Fruit fly (Drosophila melanogaster): ENCODE measurements around the gene CG34273.
A peak's percentile ranks its signal among the peaks of the same experiment; 100 is the strongest.

Gene CG34273

DNA sequence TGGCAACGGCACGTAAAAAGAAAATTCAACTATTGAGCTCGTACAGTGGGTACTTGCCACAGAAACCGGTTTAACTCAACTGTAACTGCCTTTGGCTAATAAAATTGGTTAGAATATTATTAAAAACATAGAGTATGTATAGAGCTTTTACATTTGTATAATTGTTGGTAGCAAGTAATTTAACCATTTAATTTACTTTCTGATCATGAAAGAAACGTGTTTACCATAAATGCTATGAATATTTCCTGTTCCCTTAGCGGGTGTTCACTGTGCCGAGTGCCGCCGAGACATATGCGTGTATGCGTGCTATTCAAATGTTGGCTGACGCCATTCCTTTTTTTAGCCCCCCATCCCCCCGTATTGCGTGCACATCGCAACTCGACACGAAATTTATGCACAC lies 31.9 kb downstream of the CG34273 start (continued):
- TF ChIP-seq exex (tag; optimal IDR thresholded peaks at IDR 0.05) = no peak
- peak; percentile 22 for TF ChIP-seq CG2678 (tag; optimal IDR thresholded peaks at IDR 0.05)
- no peak for TF ChIP-seq CG30403 (GFP tag; optimal IDR thresholded peaks at IDR 0.05)
- TF ChIP-seq CG2120 (GFP tag; optimal IDR thresholded peaks at IDR 0.05) = peak; percentile 28
- TF ChIP-seq ara (GFP tag; IDR thresholded peaks at IDR 0.05) = no peak
- TF ChIP-seq wor (GFP tag; IDR thresholded peaks at IDR 0.05) = no peak
- TF ChIP-seq CG15269 (tag; optimal IDR thresholded peaks at IDR 0.05) = peak; percentile 22
- no peak for TF ChIP-seq ewg (GFP tag; optimal IDR thresholded peaks at IDR 0.05)
- 0 out of 3 replicates have a peak, but pooled peaks have one; percentile 27 for TF ChIP-seq dysf (GFP tag; IDR thresholded peaks at IDR 0.05)
- TF ChIP-seq vnd (GFP tag; IDR thresholded peaks at IDR 0.05; ENCODE audit: partially characterized antibody) = no peak
- no peak for TF ChIP-seq ato (GFP tag; IDR thresholded peaks at IDR 0.05; ENCODE audit: partially characterized antibody)
- no peak for TF ChIP-seq CG17328 (GFP tag; IDR thresholded peaks at IDR 0.05)
- no peak for TF ChIP-seq CG2199 (GFP tag; IDR thresholded peaks at IDR 0.05)
- TF ChIP-seq CG17802 (tag; optimal IDR thresholded peaks at IDR 0.05) = no peak
- TF ChIP-seq Ada2b (GFP tag; IDR thresholded peaks at IDR 0.05) = peak; percentile 27; the same call in 1 of the 2 replicates
- TF ChIP-seq CG10565 (GFP tag; optimal IDR thresholded peaks at IDR 0.05) = no peak
- TF ChIP-seq CG18599 (GFP tag; optimal IDR thresholded peaks at IDR 0.05) = peak; percentile 50
- peak; percentile 23 for TF ChIP-seq Fer1 (GFP tag; optimal IDR thresholded peaks at IDR 0.05)
- TF ChIP-seq CG15011 (GFP tag; optimal IDR thresholded peaks at IDR 0.05) = no peak
- peak; percentile 10 for TF ChIP-seq Hmr (GFP tag; optimal IDR thresholded peaks at IDR 0.05)

DNA sequence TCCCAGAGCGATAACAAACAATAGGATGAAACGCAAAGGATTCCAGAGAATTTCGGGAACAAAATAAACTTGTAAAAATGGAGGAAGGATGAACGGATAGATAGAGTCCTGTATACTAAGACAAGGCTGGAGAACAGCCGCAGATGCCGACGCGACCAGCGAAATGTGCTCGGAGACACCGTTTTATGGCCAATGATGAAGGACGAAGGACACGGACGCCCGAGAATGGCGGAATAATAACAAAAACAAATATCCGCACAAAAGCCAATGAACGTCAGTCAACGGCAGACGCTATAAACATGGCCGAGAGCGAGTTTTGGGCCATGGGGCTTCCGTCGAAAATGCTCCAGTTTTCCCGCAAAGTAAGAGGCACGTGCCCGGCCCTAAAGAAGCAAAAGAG lies 38.2 kb downstream of the CG34273 start:
- TF ChIP-seq Taf1 (GFP tag; IDR thresholded peaks at IDR 0.05) = no peak
- TF ChIP-seq abd-A (tag; optimal IDR thresholded peaks at IDR 0.05) = peak; percentile 56
- no peak for TF ChIP-seq wdn (GFP tag; IDR thresholded peaks at IDR 0.05)
- TF ChIP-seq CG13894 (tag; optimal IDR thresholded peaks at IDR 0.05) = peak; percentile 68
- TF ChIP-seq Ets65A (GFP tag) = peak; percentile 1

DNA sequence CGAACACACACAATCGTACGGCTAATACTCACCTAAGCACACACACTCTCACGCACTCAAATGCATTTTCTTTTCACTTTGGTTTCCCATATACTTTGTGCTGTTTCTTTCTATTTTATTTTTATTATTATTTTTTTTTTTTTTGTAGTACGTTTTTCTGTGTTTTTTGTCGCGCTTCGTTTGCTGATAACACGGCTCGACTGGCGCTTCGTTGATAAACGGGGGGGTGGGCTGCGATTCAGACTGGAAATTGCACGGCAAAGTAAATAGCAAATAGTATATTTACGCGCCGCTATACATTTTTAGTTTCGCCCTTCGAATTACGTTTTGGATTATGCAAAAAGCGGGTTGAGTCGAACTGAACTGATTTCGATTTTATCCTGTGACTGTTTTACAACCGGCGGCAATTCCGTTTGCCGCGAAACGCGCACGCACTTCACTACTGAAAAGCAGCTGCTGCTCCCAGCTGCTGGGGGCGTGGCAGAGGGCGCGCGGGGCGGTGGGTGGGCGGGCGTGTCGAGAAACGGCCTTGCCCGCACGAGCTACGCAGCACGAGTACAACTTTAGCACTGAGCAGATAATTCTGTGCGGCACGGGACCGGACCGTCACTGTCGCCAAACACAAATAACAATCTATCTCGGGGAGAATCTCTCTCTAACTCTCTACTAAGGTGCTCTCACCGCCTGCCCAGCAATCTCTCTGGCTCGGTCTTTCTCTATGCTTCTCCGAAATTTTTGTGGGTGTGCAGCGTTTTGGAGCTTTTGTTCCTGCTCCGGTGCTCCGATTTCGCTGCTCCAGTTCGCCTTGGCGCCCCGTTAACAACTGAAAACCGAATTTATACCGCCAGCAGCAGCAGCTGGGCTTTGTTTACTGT lies 40.9 kb downstream of the CG34273 start, which contains the start of gene Pde6:
Pde6 (minus strand) TSS at position 825 of the 875 bp plus-strand sequence.
- no peak for TF ChIP-seq CG12391 (tag; optimal IDR thresholded peaks at IDR 0.05)
- no peak for TF ChIP-seq Poxn (GFP tag; IDR thresholded peaks at IDR 0.05)
- TF ChIP-seq CG17802 (tag; optimal IDR thresholded peaks at IDR 0.05) = no peak
- TF ChIP-seq CG10565 (GFP tag; optimal IDR thresholded peaks at IDR 0.05) = no peak
- no peak for TF ChIP-seq CG16863 (GFP tag; optimal IDR thresholded peaks at IDR 0.05)
- TF ChIP-seq CG10959 (GFP tag; IDR thresholded peaks at IDR 0.05) = no peak
- no peak for TF ChIP-seq Dad (GFP tag; optimal IDR thresholded peaks at IDR 0.05)
- no peak for TF ChIP-seq Nf-YB (GFP tag; optimal IDR thresholded peaks at IDR 0.05)
- no peak for TF ChIP-seq pnt (GFP tag; optimal IDR thresholded peaks at IDR 0.05)
- TF ChIP-seq Fer1 (GFP tag; optimal IDR thresholded peaks at IDR 0.05) = no peak
- no peak for TF ChIP-seq cato (GFP tag; optimal IDR thresholded peaks at IDR 0.05; ENCODE audit: borderline replicate concordance)
- TF ChIP-seq sima (GFP tag; optimal IDR thresholded peaks at IDR 0.05) = no peak
- TF ChIP-seq CG12071 (GFP tag; optimal IDR thresholded peaks at IDR 0.05) = peak; percentile 3
- TF ChIP-seq Rx (GFP tag; IDR thresholded peaks at IDR 0.05) = no peak
- TF ChIP-seq fu2 (GFP tag; optimal IDR thresholded peaks at IDR 0.05) = no peak
- no peak for TF ChIP-seq CG13424 (tag; optimal IDR thresholded peaks at IDR 0.05)
- TF ChIP-seq ci (GFP tag; IDR thresholded peaks at IDR 0.05) = peak; percentile 64; the same call in 2 of the 3 replicates
- TF ChIP-seq exex (tag; optimal IDR thresholded peaks at IDR 0.05) = no peak
- TF ChIP-seq H2.0 (GFP tag; IDR thresholded peaks at IDR 0.05) = no peak
- no peak for TF ChIP-seq esg (GFP tag; conservative IDR thresholded peaks at IDR 0.05)
- TF ChIP-seq tap (tag; optimal IDR thresholded peaks at IDR 0.05) = no peak
- TF ChIP-seq Hr51 (GFP tag; optimal IDR thresholded peaks at IDR 0.05) = no peak
- TF ChIP-seq ttk (GFP tag; IDR thresholded peaks at IDR 0.05) = no peak
- no peak for TF ChIP-seq Spps (tag; optimal IDR thresholded peaks at IDR 0.05)
- TF ChIP-seq Hmr (GFP tag; optimal IDR thresholded peaks at IDR 0.05) = no peak
- TF ChIP-seq grn (GFP tag; optimal IDR thresholded peaks at IDR 0.05) = no peak
- no peak for TF ChIP-seq Oaz (GFP tag; IDR thresholded peaks at IDR 0.05)
